Worm (Caenorhabditis elegans): ENCODE measurements around the gene nspg-5.

DNA sequence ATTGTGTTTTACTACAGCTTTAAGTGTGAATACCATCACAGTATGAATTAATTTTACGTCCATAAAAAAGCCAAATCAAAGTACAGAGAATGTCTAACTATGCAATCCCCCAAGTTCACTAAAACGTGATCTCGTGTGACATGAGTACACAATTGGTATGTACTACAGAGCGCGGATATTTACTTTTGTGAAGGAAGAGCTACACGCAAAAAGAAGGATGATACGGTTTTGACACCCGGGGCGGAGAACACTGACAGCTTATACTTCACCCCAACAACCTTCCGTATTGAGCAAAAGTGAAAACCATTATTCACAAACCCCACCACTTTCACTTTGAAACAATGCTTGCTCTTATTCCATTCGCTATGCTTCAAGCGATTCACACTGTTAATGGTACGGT lies at the start of gene nspg-5:
- TF ChIP-seq nhr-11 (tag; optimal IDR thresholded peaks at IDR 0.05), result no peak
- TF ChIP-seq unc-39 (tag; optimal IDR thresholded peaks at IDR 0.05), result no peak
- TF ChIP-seq zag-1 (tag; optimal IDR thresholded peaks at IDR 0.05), result no peak
- no peak for TF ChIP-seq crh-2 (tag; optimal IDR thresholded peaks at IDR 0.05)
